Worm (Caenorhabditis elegans) whole organism, L4 larva: ENCODE results near the gene F20G2.6.

Experiments
- daf-8 ChIP-seq: fragments of 200-800 bp; sonication (Bioruptor generic); IDR thresholded peaks from 2 replicates; pipeline ENCODE4 v1.3.6; 2022; ENCODE audit warnings: missing genetic modification characterization, missing compliant biosample characterization
- dve-1 ChIP-seq: sonication (generic microtip); optimal IDR thresholded peaks from 2 replicates; lab custom pipeline; 2017; ENCODE audit warnings: antibody characterized with exemption, mild to moderate bottlenecking, missing genetic modification characterization, missing compliant biosample characterization; ENCODE audit not compliant: insufficient read depth
- fkh-10 ChIP-seq: fragments of 150-350 bp; optimal IDR thresholded peaks from 2 replicates; lab custom pipeline; 2014; ENCODE audit warnings: missing biosample characterization, missing genetic modification reagents, missing genetic modification characterization
- fos-1 ChIP-seq: fragments of 150-350 bp; optimal IDR thresholded peaks from 2 replicates; lab custom pipeline; 2014; ENCODE audit warnings: missing biosample characterization, missing genetic modification characterization
- skn-1 ChIP-seq: fragments of 150-350 bp; optimal IDR thresholded peaks from 2 replicates; lab custom pipeline; 2014; ENCODE audit warnings: missing biosample characterization, missing genetic modification characterization

DNA sequence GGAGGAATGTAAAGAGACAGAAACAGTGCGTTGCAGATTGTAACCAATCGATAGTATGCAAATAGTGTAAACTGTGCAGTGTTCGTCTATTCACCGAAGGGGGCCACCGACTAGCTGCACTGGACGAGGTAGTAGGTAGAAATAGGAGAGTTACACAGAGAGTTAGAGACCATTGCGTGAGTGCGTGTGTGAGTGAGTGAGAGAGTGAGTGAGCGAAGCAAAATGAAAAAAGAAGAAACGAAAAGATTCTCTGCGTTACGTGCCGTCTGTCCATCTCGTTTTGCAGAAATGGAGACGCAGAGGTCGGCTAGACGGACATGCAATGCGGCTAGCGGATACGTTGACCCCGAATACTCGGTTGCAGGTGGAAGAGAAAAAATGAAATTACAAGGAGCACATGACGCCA is 45.6 kb downstream of the F20G2.6 start:
- TF ChIP-seq fos-1 (tag; lab: Kevin White, UChicago) (no peak), fkh-10 (no peak), dve-1 (tag; lab: Kevin White, UChicago) (no peak), skn-1 (tag; lab: Kevin White, UChicago) (no peak), daf-8 (GFP tag; lab: Robert Waterston, UW) (no peak)
